Worm (Caenorhabditis elegans) whole organism, late embryonic: ENCODE measurements around the gene C26D10.3.

ENCODE experiments used
- F13H6.1 ChIP-seq: sonication (generic microtip); optimal IDR thresholded peaks from 2 replicates; lab custom pipeline; 2016; ENCODE audit warnings: missing genetic modification characterization, missing compliant biosample characterization
- ahr-1 ChIP-seq: sonication (generic microtip); optimal IDR thresholded peaks from 2 replicates; lab custom pipeline; 2016; ENCODE audit warnings: missing genetic modification characterization, missing compliant biosample characterization
- ceh-14 ChIP-seq: sonication (generic microtip); optimal IDR thresholded peaks from 2 replicates; lab custom pipeline; 2016; ENCODE audit warnings: missing genotype, missing genetic modification characterization, missing compliant biosample characterization
- ceh-19 ChIP-seq: fragments of 200-800 bp; sonication (Bioruptor generic); optimal IDR thresholded peaks from 2 replicates; lab custom pipeline; 2018; ENCODE audit warnings: mild to moderate bottlenecking, missing genetic modification characterization, missing compliant biosample characterization
- ceh-2 ChIP-seq: sonication (generic microtip); optimal IDR thresholded peaks from 2 replicates; lab custom pipeline; 2016; ENCODE audit warnings: missing genotype, missing genetic modification characterization, missing compliant biosample characterization
- ceh-24 ChIP-seq: sonication (generic microtip); optimal IDR thresholded peaks from 2 replicates; lab custom pipeline; 2016; ENCODE audit warnings: mild to moderate bottlenecking, missing genetic modification characterization, missing compliant biosample characterization
- ceh-30 ChIP-seq: fragments of 150-350 bp; optimal IDR thresholded peaks from 2 replicates; lab custom pipeline; 2014; ENCODE audit warnings: missing biosample characterization, missing genetic modification characterization
- ceh-34 ChIP-seq: sonication (generic microtip); optimal IDR thresholded peaks from 2 replicates; lab custom pipeline; 2016; ENCODE audit warnings: mild to moderate bottlenecking, missing genetic modification characterization, missing compliant biosample characterization
- ceh-45 ChIP-seq: fragments of 200-800 bp; sonication (Bioruptor generic); IDR thresholded peaks from 2 replicates; pipeline ENCODE4 v1.3.6; 2022; ENCODE audit warnings: missing genetic modification reagents, missing genetic modification characterization, missing compliant biosample characterization
- ceh-48 ChIP-seq: sonication (generic microtip); optimal IDR thresholded peaks from 2 replicates; lab custom pipeline; 2016; ENCODE audit warnings: missing genetic modification characterization, inconsistent platforms, missing compliant biosample characterization
- ceh-6 ChIP-seq: fragments of 200-800 bp; sonication (Bioruptor generic); optimal IDR thresholded peaks from 2 replicates; lab custom pipeline; 2018; ENCODE audit warnings: mild to moderate bottlenecking, missing genetic modification characterization, missing compliant biosample characterization
- dmd-4 ChIP-seq: sonication (generic microtip); optimal IDR thresholded peaks from 2 replicates; lab custom pipeline; 2016; ENCODE audit warnings: borderline replicate concordance, missing genetic modification characterization, missing compliant biosample characterization
- ets-4 ChIP-seq: sonication (generic microtip); optimal IDR thresholded peaks from 2 replicates; lab custom pipeline; 2016; ENCODE audit warnings: missing genetic modification characterization, missing compliant biosample characterization
- eyg-1 ChIP-seq: sonication (generic microtip); optimal IDR thresholded peaks from 2 replicates; lab custom pipeline; 2016; ENCODE audit warnings: missing genotype, missing genetic modification characterization, missing compliant biosample characterization
- fax-1 ChIP-seq: sonication (generic microtip); optimal IDR thresholded peaks from 2 replicates; lab custom pipeline; 2016; ENCODE audit warnings: missing genotype, missing genetic modification characterization, missing compliant biosample characterization
- fkh-10 ChIP-seq: fragments of 150-350 bp; optimal IDR thresholded peaks from 2 replicates; lab custom pipeline; 2014; ENCODE audit warnings: missing biosample characterization, missing genetic modification reagents, missing genetic modification characterization
- fkh-6 ChIP-seq: sonication (generic microtip); optimal IDR thresholded peaks from 2 replicates; lab custom pipeline; 2016; ENCODE audit warnings: missing genetic modification characterization, missing compliant biosample characterization
- gmeb-2 ChIP-seq: sonication (generic microtip); optimal IDR thresholded peaks from 2 replicates; lab custom pipeline; 2016; ENCODE audit warnings: missing genetic modification characterization, inconsistent platforms, missing compliant biosample characterization
- hlh-13 ChIP-seq: fragments of 200-800 bp; sonication (Bioruptor generic); optimal IDR thresholded peaks from 2 replicates; lab custom pipeline; 2018; ENCODE audit warnings: mild to moderate bottlenecking, missing genetic modification characterization, missing compliant biosample characterization
- hlh-15 ChIP-seq: sonication (generic microtip); optimal IDR thresholded peaks from 2 replicates; lab custom pipeline; 2016; ENCODE audit warnings: missing genetic modification characterization, missing compliant biosample characterization
- hlh-6 ChIP-seq: sonication (generic microtip); optimal IDR thresholded peaks from 2 replicates; lab custom pipeline; 2016; ENCODE audit warnings: missing genotype, missing genetic modification characterization, missing compliant biosample characterization
- hlh-8 ChIP-seq: sonication (generic microtip); optimal IDR thresholded peaks from 2 replicates; lab custom pipeline; 2016; ENCODE audit warnings: missing genotype, missing genetic modification characterization, missing compliant biosample characterization
- mec-3 ChIP-seq: sonication (generic microtip); optimal IDR thresholded peaks from 2 replicates; lab custom pipeline; 2016; ENCODE audit warnings: borderline replicate concordance, missing genetic modification characterization, missing compliant biosample characterization
- npax-4 ChIP-seq: sonication (generic microtip); optimal IDR thresholded peaks from 2 replicates; lab custom pipeline; 2016; ENCODE audit warnings: missing genetic modification characterization, missing compliant biosample characterization
- odd-2 ChIP-seq: sonication (generic microtip); optimal IDR thresholded peaks from 2 replicates; lab custom pipeline; 2017; ENCODE audit warnings: antibody characterized with exemption, mild to moderate bottlenecking, missing genetic modification characterization, missing compliant biosample characterization
- pag-3 ChIP-seq: sonication (generic microtip); optimal IDR thresholded peaks from 2 replicates; lab custom pipeline; 2016; ENCODE audit warnings: missing compliant biosample characterization, missing genetic modification characterization, borderline replicate concordance
- pat-9 ChIP-seq: fragments of 200-800 bp; sonication (Bioruptor generic); optimal IDR thresholded peaks from 2 replicates; lab custom pipeline; 2018; ENCODE audit warnings: mild to moderate bottlenecking, missing genetic modification characterization, moderate library complexity, missing compliant biosample characterization
- pha-4 ChIP-seq: fragments of 150-350 bp; optimal IDR thresholded peaks from 2 replicates; lab custom pipeline; 2018; ENCODE audit warnings: missing biosample characterization, missing genetic modification reagents, missing genetic modification characterization
- pqm-1 ChIP-seq: sonication (generic microtip); optimal IDR thresholded peaks from 2 replicates; lab custom pipeline; 2016; ENCODE audit warnings: missing genetic modification characterization, missing compliant biosample characterization
- ref-2 ChIP-seq: sonication (generic microtip); optimal IDR thresholded peaks from 2 replicates; lab custom pipeline; 2016; ENCODE audit warnings: missing genetic modification characterization, missing compliant biosample characterization
- sox-4 ChIP-seq: sonication (generic microtip); optimal IDR thresholded peaks from 2 replicates; lab custom pipeline; 2017; ENCODE audit warnings: mild to moderate bottlenecking, missing genetic modification characterization, inconsistent platforms, missing compliant biosample characterization
- unc-42 ChIP-seq: sonication (generic microtip); optimal IDR thresholded peaks from 2 replicates; lab custom pipeline; 2016; ENCODE audit warnings: missing genotype, missing genetic modification characterization, missing compliant biosample characterization
- unc-55 ChIP-seq: sonication (generic microtip); optimal IDR thresholded peaks from 2 replicates; lab custom pipeline; 2017; ENCODE audit warnings: missing biosample characterization, missing genetic modification reagents, missing genetic modification characterization
- unc-86 ChIP-seq: sonication (generic microtip); optimal IDR thresholded peaks from 2 replicates; lab custom pipeline; 2016; ENCODE audit warnings: missing genetic modification characterization, missing compliant biosample characterization
- ztf-16 ChIP-seq: sonication (generic microtip); optimal IDR thresholded peaks from 2 replicates; lab custom pipeline; 2017; ENCODE audit warnings: missing genetic modification characterization, missing compliant biosample characterization

Gene C26D10.3

ce11 chrII:8295296-8295695, 29.9 kb upstream of the C26D10.3 start, which contains the start of gene nlp-55:
nlp-55 (minus strand) TSS chrII:8295396.
- TF ChIP-seq ztf-16 (tag; lab: Kevin White, UChicago): no peak
- TF ChIP-seq eyg-1: no peak
- no peak for TF ChIP-seq ceh-14 (tag; lab: Kevin White, UChicago)
- no peak for TF ChIP-seq npax-4 (tag; lab: Kevin White, UChicago)
- no peak for TF ChIP-seq ceh-2 (tag; lab: Kevin White, UChicago)
- TF ChIP-seq fax-1 (tag; lab: Kevin White, UChicago): no peak
- no peak for TF ChIP-seq ceh-19 (GFP tag; lab: Kevin White, UChicago)
- TF ChIP-seq ceh-24 (tag; lab: Kevin White, UChicago): no peak
- no peak for TF ChIP-seq fkh-6 (tag; lab: Kevin White, UChicago)
- TF ChIP-seq hlh-13 (GFP tag; lab: Kevin White, UChicago): no peak
- TF ChIP-seq pha-4: no peak
- no peak for TF ChIP-seq gmeb-2 (tag; lab: Kevin White, UChicago)
- no peak for TF ChIP-seq unc-86 (tag; lab: Kevin White, UChicago)
- TF ChIP-seq odd-2 (tag; lab: Kevin White, UChicago): no peak
- no peak for TF ChIP-seq pag-3 (tag; lab: Kevin White, UChicago)
- no peak for TF ChIP-seq hlh-6 (tag; lab: Kevin White, UChicago)
- no peak for TF ChIP-seq ceh-34 (tag; lab: Kevin White, UChicago)
- no peak for TF ChIP-seq pat-9

DNA sequence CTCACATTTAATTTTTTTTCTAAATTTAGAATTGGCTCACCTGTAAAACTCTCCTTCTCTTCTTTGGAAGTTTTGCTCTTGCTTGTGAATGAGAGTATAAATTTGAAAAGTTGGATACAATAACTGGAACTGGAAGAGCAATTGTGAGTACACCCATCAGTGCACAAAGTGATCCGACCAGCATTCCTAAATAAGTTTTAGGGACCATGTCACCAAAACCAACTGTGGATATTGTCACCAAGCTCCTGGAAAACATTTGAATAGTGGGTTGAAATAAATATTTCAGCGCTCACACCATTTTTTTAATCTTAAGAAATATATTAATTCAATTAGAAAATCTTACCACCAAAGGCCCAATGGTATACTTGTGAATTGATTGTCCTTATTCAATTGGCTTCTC, 16.9 kb upstream of the C26D10.3 start:
- TF ChIP-seq sox-4 (tag; lab: Kevin White, UChicago) (no peak), ceh-14 (tag; lab: Kevin White, UChicago) (no peak), ceh-48 (tag; lab: Kevin White, UChicago) (no peak), fax-1 (tag; lab: Kevin White, UChicago) (no peak), fkh-10 (GFP tag; lab: Kevin White, UChicago) (no peak), dmd-4 (tag; lab: Kevin White, UChicago) (no peak), hlh-13 (GFP tag; lab: Kevin White, UChicago) (no peak), ceh-6 (GFP tag; lab: Kevin White, UChicago) (no peak), pqm-1 (no peak), fkh-6 (tag; lab: Kevin White, UChicago) (no peak), hlh-8 (tag; lab: Kevin White, UChicago) (no peak), mec-3 (tag; lab: Kevin White, UChicago) (no peak), hlh-15 (no peak), ets-4 (tag; lab: Kevin White, UChicago) (no peak), F13H6.1 (tag; lab: Kevin White, UChicago) (no peak)

- TF ChIP-seq unc-55 (GFP tag; lab: Kevin White, UChicago) (no peak), ceh-6 (GFP tag; lab: Kevin White, UChicago) (no peak), hlh-8 (tag; lab: Kevin White, UChicago) (no peak), gmeb-2 (tag; lab: Kevin White, UChicago) (no peak), ceh-34 (tag; lab: Kevin White, UChicago) (no peak)
Measured at ce11 chrII:8311484-8311883, 13.7 kb upstream of the C26D10.3 start.

DNA sequence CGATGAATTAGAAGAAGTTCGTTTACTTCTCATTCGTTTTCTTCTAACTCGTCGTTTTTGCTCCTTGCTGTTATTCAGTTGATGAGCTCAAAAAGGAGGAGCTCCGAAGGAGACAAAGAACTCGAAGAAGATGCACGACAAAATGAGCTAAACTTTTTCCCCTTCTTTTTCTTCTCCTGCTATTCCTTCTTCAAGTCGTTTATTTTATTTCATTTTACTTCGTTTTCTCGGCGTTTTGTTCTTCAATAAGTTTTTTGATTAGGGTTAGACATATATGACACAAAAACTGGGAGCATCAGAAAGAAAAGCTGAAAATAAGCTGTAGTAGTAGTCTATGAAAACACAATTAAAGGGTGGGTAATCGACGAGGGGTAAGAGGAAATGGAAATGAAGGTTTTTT, 13.2 kb upstream of the C26D10.3 start:
- no peak for TF ChIP-seq ceh-34 (tag; lab: Kevin White, UChicago)
- TF ChIP-seq ahr-1 (tag; lab: Kevin White, UChicago): no peak
- no peak for TF ChIP-seq ref-2 (tag; lab: Kevin White, UChicago)
- TF ChIP-seq npax-4 (tag; lab: Kevin White, UChicago): no peak
- no peak for TF ChIP-seq hlh-6 (tag; lab: Kevin White, UChicago)
- peak; percentile 46 for TF ChIP-seq unc-42 (tag; lab: Kevin White, UChicago)

ce11 chrII:8314768-8315167, 10.4 kb upstream of the C26D10.3 start:
- TF ChIP-seq fax-1 (tag; lab: Kevin White, UChicago): no peak
- no peak for TF ChIP-seq ceh-30
- TF ChIP-seq ceh-45 (GFP tag; lab: Robert Waterston, UW): no peak
- no peak for TF ChIP-seq ceh-19 (GFP tag; lab: Kevin White, UChicago)
- TF ChIP-seq, all 69 proteins: peak for 0
